Worm (Caenorhabditis elegans) whole organism, mixed stage, embryonic: ENCODE results near the gene ZC190.10.

Experiments used
- drap-1 ChIP-seq: fragments of 200-800 bp; sonication (Bioruptor generic); optimal IDR thresholded peaks from 3 replicates; lab custom pipeline; 2018; ENCODE audit warnings: mild to moderate bottlenecking, missing genetic modification characterization, missing compliant biosample characterization
- elt-3 ChIP-seq: fragments of 150-350 bp; optimal IDR thresholded peaks from 2 replicates; lab custom pipeline; 2014; ENCODE audit warnings: missing biosample characterization, missing genetic modification characterization
- lin-13 ChIP-seq: fragments of 150-350 bp; optimal IDR thresholded peaks from 2 replicates; lab custom pipeline; 2014; ENCODE audit warnings: missing biosample characterization, missing genetic modification characterization
- lsy-2 ChIP-seq: fragments of 150-350 bp; optimal IDR thresholded peaks from 2 replicates; lab custom pipeline; 2014; ENCODE audit warnings: missing biosample characterization, missing genetic modification characterization
- nhr-237 ChIP-seq: fragments of 150-350 bp; optimal IDR thresholded peaks from 2 replicates; lab custom pipeline; 2014; ENCODE audit warnings: missing biosample characterization, missing genetic modification characterization
- nhr-28 ChIP-seq: fragments of 150-350 bp; optimal IDR thresholded peaks from 2 replicates; lab custom pipeline; 2014; ENCODE audit warnings: missing biosample characterization, missing genetic modification characterization
- unc-120 ChIP-seq: sonication (generic microtip); optimal IDR thresholded peaks from 2 replicates; lab custom pipeline; 2017; ENCODE audit warnings: missing genetic modification characterization, missing compliant biosample characterization; ENCODE audit not compliant: poor library complexity, severe bottlenecking

DNA sequence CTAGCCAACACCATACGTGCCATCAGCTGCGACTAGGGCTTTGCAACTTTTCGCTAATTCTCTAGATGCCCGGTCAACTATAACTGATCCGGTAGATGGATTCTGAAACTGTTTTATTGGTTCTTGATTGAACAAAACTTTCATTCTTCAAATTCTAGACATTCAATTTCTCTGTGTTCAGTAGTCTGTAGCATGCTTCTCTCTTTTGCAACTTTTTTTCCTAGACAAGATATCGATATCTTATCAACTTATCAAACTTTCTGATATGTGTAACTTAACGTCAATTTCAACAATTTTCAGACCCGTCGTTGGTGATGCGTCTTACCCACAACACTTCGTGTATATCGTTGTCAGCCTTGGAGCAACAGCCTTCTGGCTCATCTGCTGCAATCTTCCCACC is 30.4 kb downstream of the ZC190.10 start, which contains the start of gene ZC190.4:
- TF ChIP-seq elt-3 (tag; lab: Kevin White, UChicago) = no peak
- no peak for TF ChIP-seq unc-120 (tag; lab: Kevin White, UChicago)
- TF ChIP-seq nhr-237 (tag; lab: Kevin White, UChicago) = no peak
- no peak for TF ChIP-seq lin-13 (tag; lab: Kevin White, UChicago)
- TF ChIP-seq drap-1 (GFP tag; lab: Kevin White, UChicago) = no peak
- TF ChIP-seq nhr-28 (tag; lab: Kevin White, UChicago) = no peak
- TF ChIP-seq lsy-2 (tag; lab: Kevin White, UChicago) = no peak
